Worm (Caenorhabditis elegans) whole organism, L1 larva: ENCODE results near the gene nlp-63.

Source experiments
- ama-1 ChIP-seq: fragments of 150-350 bp; optimal IDR thresholded peaks from 2 replicates; lab custom pipeline; 2014
- ceh-82 ChIP-seq, 3 experiments: fragments of 150-350 bp in 1 of 3; sonication (generic microtip) in 2 of 3; optimal IDR thresholded peaks; 2 replicates each; lab custom pipeline; 2014 to 2017; ENCODE audit warnings: missing biosample characterization in 3 of 3, missing genetic modification characterization in 3 of 3
- egl-27 ChIP-seq, 2 experiments: fragments of 150-350 bp in 1 of 2; sonication (generic microtip); optimal IDR thresholded peaks; 3 replicates each; lab custom pipeline; 2017 to 2018; ENCODE audit warnings: missing biosample characterization in 2 of 2, missing genetic modification characterization in 2 of 2, missing genetic modification reagents in 2 of 2
- nhr-237 ChIP-seq: fragments of 150-350 bp; optimal IDR thresholded peaks from 2 replicates; lab custom pipeline; 2014; ENCODE audit warnings: missing biosample characterization, missing genetic modification characterization
- skn-1 ChIP-seq: fragments of 150-350 bp; optimal IDR thresholded peaks from 2 replicates; lab custom pipeline; 2014; ENCODE audit warnings: missing biosample characterization, missing genetic modification characterization
- unc-86 ChIP-seq: sonication (generic microtip); optimal IDR thresholded peaks from 2 replicates; lab custom pipeline; 2016; ENCODE audit warnings: missing genetic modification characterization, missing compliant biosample characterization
- ztf-11 ChIP-seq, 2 experiments: sonication (generic microtip); optimal IDR thresholded peaks; 2 replicates each; lab custom pipeline; 2016 to 2017; ENCODE audit warnings: missing genetic modification characterization in 2 of 2, missing biosample characterization in 1 of 2, missing compliant biosample characterization in 1 of 2

ce11 chrII:10203067-10203466 lies 47.9 kb downstream of the nlp-63 start:
- TF ChIP-seq ztf-11 (tag; optimal IDR thresholded peaks at IDR 0.05; lab: Kevin White, UChicago) = no peak
- no peak for TF ChIP-seq ama-1 (lab: Kevin White, UChicago)
- no peak for TF ChIP-seq ceh-82 (tag; optimal IDR thresholded peaks at IDR 0.05; lab: Kevin White, UChicago)
- no peak for TF ChIP-seq skn-1 (tag; lab: Kevin White, UChicago)
- TF ChIP-seq nhr-237 = no peak
- no peak for TF ChIP-seq egl-27 (tag; optimal IDR thresholded peaks at IDR 0.05; lab: Kevin White, UChicago)
- TF ChIP-seq unc-86 = no peak
